Worm (Caenorhabditis elegans) whole organism, early embryonic: Measurements from ENCODE around the gene cdh-3.
A peak's percentile ranks its signal among the peaks of the same experiment; 100 is the strongest.

ENCODE experiments used
- ama-1 ChIP-seq: fragments of 150-350 bp; optimal IDR thresholded peaks from 2 replicates; lab custom pipeline; 2014
- tbx-37 ChIP-seq: fragments of 200-800 bp; sonication (Bioruptor generic); conservative IDR thresholded peaks from 2 replicates; pipeline ENCODE4 v1.3.6; 2022; ENCODE audit warnings: missing genetic modification reagents, missing genetic modification characterization, missing compliant biosample characterization

DNA sequence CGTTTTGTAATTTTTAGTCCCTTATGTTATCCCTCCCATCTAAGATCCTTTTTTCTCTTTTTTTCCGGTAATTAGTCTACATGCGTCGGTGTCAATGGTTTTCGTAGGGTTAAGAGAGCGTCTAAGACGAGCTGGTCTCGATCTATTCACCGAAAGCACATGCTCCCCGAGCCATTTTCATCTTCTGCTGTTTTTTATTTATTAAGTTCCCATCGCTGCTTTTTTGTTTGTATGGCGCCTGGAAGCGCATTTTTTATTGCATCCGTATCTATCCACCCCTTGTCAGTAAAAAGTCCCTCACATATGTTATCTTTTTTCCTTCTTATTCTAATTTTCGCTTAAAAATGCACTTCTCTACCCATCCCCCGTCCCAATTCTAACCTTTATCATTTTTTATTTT is 17.4 kb downstream of the cdh-3 start:
- TF ChIP-seq tbx-37 (no peak), ama-1 (lab: Kevin White, UChicago) (peak; percentile 60)
